Worm (Caenorhabditis elegans): ENCODE measurements around the gene sdz-36.

sdz-36 gene

DNA sequence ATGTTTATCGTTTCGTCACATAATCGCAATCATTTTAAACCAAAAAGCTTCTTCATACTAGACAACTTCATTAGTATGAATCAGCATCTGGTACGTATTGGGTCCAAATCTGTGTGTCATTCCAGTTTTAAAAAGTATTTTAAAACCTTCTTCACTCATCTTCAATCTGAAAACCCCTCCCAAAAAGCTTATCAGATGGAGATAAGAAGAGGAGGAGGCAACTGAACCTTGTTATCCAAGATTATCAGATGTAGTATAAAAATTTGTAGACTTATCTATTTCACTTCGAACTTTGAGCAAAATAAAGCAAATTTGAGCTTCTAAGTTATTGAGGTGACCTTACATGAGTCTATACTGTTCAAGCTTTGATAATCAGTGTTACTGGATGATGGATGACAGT lies 19.1 kb downstream of the sdz-36 start, which contains the start of gene nhr-38:
Gene nhr-38 (plus strand): TSS at position 301 of the 400 bp plus-strand sequence.
- TF ChIP-seq unc-62 (GFP tag; optimal IDR thresholded peaks at IDR 0.05): no peak

DNA sequence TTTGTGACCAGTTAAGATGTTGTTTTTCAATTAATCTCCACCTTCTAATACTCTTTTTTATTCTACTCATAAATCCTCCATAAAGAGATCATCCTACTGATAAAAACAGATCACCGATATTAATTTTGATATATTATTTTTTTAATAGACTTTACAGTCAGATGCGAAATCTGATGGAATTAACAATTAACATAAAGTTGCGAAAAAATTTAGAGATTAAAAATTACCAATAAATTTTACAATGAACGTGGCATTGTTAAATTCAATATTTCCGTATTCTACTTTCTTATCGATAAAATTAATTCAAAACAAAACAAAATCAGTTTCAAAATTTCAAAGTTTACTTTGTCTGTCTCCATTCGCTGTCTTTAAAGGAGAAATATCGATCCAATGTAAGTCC lies 22.0 kb downstream of the sdz-36 start, which contains the start of gene K01H12.4:
Gene K01H12.4 (plus strand): TSS at position 301 of the 400 bp plus-strand sequence.
- no peak for TF ChIP-seq unc-62 (GFP tag; optimal IDR thresholded peaks at IDR 0.05)

DNA sequence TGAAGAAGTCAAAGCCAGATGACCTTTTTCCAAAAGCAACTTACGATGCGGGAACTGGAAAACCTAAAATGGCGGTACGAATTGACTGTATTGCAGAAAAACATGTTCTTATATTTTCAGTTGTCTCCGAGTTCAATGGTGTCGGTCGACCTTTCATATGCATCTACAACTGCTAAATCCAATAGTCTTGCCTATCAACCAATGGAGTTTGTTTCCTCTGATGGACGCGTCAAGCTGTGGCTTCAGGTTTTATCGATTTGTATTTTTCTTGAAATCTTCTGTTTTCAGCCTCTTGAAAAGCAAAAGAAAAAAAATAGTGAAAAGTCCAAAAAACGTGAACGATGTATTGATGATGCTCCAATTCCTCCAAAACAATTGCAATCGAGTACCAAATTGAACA lies 23.5 kb downstream of the sdz-36 start:
- TF ChIP-seq unc-62 (GFP tag; optimal IDR thresholded peaks at IDR 0.05): no peak

DNA sequence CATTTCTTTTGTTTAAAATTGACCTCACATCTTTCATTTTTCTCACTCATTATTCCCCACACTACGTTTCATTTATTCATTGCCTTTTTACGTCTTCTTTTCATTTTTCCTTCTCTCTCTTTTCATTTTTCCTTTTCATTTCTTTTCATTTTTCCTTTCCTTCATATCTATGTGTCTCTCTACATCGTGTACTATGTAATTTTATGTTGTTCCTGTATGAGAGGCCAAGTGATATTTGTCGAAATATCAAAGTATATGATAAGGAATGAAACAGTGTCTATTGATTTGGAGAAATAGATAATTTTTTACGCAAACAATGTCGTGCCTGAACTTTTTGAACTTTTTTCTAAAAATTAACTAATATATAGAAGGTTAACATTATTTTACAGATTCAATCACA lies 25.7 kb downstream of the sdz-36 start:
- no peak for TF ChIP-seq unc-62 (GFP tag; optimal IDR thresholded peaks at IDR 0.05)

DNA sequence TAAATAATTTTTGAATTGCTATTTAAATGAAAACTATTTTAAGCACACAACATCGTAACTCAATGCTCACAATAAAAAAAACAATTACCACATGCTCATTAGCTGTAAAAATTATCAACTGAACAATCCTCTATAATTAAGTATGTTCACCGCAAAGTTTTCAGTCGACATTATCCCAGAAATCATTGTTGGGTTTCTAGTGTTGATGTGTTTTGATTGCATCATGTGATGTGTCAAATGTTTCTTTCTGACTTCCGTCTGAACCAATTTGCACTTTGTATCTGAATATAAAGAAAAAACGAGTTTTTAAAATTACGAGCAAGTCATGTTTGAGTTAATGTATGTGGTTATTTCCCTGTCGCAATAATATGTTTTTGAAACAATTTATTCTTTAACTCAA lies 27.1 kb downstream of the sdz-36 start:
- TF ChIP-seq unc-62 (GFP tag; optimal IDR thresholded peaks at IDR 0.05): no peak

DNA sequence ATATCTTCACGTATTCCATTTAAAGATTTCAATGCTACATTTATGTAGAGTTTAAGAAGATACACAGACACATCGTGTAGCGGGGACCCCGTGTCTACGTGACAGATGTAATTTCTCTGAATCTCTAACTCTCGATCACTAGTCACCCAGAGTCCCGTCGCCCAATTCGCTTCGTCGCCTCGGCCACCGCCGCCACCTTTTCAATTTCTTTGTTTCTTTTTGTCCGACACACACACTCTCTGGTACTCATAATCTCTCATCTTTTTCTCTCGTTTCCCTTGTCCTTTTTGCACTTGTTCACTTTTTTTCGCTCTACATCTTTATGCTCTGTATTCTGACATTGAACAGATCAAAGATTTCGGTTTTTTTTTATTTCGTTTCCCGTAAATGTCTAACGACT lies 27.7 kb downstream of the sdz-36 start:
- no peak for TF ChIP-seq unc-62 (GFP tag; optimal IDR thresholded peaks at IDR 0.05)

DNA sequence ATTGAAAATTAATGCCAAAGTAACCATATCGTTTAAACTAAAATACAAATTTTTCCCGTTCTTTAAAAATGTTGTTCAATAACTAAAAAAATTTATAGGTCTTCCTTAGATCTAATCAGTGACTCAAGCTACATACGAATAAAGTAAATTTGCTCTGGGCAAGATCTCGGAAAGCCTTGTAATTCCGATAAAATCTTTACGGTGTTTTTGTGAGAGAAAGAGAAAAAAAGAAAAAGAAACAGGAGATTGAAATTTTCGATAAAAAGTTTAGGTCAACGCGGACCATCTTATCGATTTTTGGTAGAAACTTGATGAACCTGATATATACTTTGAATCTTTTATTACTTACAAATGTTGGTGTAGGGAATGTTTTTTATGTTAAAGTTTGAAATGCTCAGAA lies 32.4 kb downstream of the sdz-36 start:
- TF ChIP-seq unc-62 (GFP tag; optimal IDR thresholded peaks at IDR 0.05): no peak

DNA sequence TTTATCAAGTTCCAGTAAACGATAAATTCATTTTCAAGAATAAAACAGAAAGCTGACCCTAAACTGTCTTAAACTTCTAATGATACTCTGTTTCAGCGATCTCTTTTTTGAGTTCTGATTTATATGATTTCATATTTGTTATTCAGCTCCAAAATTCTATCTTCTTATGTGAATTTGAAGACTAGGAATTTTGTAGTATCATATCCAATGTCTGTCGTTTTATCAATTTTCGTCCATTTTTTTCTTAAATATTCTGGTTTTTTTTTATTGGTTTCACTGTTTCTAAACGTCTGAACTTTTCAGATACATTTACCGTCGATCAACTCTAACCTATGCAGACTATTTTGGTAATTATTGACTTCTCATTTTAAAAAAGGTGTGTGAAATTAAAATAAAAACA lies 34.2 kb downstream of the sdz-36 start, which contains the start of the genes nhr-138 and C28D4.18:
Gene nhr-138 (plus strand): TSS at position 304 of the 400 bp plus-strand sequence.
Gene C28D4.18 (plus strand): TSS at position 333 of the 400 bp plus-strand sequence.
- no peak for TF ChIP-seq unc-62 (GFP tag; optimal IDR thresholded peaks at IDR 0.05)

DNA sequence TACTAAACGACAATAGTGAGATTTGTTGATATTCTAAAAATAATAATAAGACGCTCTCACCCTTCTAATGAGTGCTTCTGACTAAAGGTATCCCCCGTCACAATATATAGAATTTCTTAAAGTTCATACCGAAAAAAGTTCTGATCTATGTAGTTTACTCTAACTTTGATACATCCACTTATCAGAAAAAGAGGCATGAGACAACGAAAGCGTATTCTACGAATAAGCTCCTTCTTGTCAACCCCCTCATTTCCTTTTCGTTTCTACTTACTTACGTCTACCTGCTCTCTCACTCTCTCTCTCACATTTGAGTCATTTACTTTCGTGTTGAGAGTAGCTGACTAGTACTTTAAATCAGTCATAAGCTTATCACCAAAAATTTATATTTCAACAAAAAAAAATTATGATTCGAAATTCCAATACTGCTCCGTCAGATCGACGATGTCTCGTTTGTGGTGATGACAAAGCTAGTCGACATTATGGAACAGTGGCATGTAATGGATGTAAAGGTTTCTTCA lies 34.8 kb downstream of the sdz-36 start:
- TF ChIP-seq unc-62 (GFP tag; optimal IDR thresholded peaks at IDR 0.05): no peak

DNA sequence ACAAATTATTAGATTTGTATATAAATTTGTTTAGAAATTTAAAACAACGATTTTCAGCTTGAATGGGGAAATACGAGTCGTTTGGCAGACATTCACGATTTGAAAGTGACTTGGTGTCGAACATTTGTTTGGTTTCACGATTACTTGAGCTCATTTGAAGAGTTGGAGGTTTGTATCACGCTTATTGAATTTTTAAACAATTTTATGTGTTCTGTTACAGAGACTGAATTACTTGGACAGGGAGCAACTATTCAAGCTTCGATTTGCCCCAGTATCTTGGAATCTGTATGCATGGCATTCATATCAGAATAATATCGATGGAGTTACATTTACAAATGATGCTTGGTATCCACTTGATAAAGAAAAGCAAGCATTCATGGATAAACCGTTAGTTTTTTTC lies 36.5 kb downstream of the sdz-36 start:
- no peak for TF ChIP-seq unc-62 (GFP tag; optimal IDR thresholded peaks at IDR 0.05)

DNA sequence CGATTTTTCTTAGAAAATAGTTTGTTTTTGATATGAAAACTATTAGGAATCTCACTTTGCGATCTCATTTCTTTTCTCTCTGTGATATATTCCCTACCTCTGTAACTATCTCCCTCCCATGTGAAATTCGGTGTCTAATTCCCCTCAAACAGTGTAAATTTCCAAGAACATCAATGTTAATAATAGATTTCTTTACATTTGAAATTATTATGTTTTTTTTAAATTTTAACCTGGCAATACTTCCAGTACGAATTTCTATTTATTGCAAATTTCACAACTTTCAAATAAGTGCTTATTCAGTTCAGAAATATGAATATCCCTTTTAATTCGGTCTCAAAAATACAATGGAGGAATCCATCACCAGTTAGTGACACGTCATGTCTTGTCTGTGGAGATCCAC lies 37.6 kb downstream of the sdz-36 start, which contains the start of gene nhr-100:
Gene nhr-100 (plus strand): TSS at position 301 of the 400 bp plus-strand sequence.
- no peak for TF ChIP-seq unc-62 (GFP tag; optimal IDR thresholded peaks at IDR 0.05)

DNA sequence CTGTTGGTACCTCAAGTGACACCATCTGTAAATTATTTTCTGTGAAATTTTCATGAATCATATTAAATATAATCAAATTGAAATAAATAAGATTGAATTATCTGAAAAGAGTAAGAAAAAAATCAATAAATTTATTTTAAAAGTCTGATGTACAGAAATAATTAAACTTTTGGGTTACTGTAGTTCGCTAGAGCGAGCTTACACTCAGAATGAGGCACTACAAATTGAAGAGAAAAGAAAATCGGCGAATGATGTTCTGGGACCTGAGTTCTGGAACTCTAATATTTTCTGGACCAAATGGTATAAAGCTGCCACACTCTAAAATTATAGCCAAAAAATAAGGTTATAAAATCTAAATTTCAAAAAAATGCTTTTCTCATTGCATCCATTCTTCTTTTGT lies 43.2 kb downstream of the sdz-36 start:
- no peak for TF ChIP-seq unc-62 (GFP tag; optimal IDR thresholded peaks at IDR 0.05)

DNA sequence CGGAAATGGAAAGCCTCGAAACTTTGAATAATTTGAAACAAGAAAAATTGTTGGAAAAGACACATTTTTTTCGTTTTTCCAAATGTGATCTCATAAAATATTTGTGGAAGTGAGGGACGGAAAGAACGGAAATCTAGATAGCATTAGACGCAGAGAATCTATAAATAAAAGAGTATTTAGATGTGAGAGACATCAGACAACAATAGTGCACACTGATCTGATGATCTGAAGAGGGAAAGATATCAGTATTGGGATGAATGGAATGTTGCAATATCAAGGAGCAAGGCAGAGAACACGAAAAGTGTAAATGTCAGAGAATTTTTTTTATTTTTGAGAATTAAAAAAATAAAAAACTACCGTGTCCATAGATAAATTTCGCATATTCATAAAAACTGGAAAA lies 44.1 kb downstream of the sdz-36 start:
- TF ChIP-seq unc-62 (GFP tag; optimal IDR thresholded peaks at IDR 0.05): no peak

DNA sequence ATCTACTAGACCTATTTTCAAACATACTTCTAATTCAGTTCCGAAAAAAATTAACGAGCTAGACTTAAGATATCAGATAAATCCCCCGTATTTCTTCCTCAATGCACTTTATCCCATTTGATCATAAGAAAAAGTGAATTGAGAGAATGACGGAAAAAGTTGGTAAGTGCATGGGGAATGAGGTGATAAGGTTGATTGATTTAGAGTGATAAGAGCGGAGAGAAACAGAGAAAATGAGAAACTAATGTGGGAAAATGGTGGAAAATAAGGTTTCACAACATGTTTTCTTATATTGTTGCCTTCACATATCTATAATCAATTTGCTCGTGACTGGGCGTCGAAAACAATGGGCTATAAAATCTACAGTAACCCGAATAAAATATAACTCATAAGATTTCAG lies 45.0 kb downstream of the sdz-36 start:
- TF ChIP-seq unc-62 (GFP tag; optimal IDR thresholded peaks at IDR 0.05): no peak

DNA sequence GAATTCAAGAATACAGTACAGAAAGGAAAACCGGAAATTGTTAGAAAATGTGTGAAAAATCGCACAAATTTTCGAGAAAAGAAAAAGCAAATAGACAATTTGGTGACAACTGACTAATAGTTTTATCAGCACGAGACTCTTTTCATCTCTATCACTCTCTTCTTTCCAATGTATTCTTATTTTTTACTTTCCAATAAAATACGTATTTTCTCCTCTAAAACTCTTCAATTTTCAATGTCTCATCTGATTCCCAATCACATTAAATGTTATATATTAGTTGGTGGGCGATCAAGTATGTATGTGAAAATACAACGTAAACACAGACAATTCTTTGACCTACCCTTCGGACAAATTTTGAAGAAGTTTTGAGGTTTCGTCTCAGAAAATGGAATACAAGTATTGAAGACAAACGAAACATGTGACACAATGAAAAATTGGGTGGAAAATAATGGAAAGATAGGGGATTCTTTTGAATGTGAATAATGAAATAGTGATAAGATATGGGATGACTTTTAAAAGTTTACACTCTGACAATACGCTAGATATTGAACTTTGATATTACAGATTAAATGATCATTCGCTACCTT lies 46.6 kb downstream of the sdz-36 start, which contains the start of gene cka-1:
Gene cka-1 (minus strand): TSS at position 418 of the 587 bp plus-strand sequence.
- TF ChIP-seq unc-62 (GFP tag; optimal IDR thresholded peaks at IDR 0.05): no peak

DNA sequence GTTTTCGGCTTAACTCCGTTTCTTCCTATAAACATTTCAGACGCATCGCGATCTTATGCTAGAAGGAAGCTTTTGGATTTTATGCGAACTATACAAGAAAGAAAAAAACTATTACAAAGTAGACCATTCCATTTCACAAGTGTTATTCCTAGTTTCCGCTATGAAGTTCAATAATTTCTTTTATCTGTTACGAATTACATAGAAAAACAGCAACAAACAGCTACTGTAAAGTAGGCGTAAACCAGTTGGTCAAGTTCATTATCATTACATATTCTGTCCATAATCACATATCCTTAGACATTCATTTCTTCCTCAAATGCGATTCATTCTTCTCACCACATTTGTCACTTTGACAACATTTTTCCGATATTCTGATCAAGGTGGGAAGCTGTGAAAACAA lies 47.5 kb downstream of the sdz-36 start, which contains the start of gene C28D4.10:
Gene C28D4.10 (plus strand): TSS at position 301 of the 400 bp plus-strand sequence.
- TF ChIP-seq unc-62 (GFP tag; optimal IDR thresholded peaks at IDR 0.05): no peak

DNA sequence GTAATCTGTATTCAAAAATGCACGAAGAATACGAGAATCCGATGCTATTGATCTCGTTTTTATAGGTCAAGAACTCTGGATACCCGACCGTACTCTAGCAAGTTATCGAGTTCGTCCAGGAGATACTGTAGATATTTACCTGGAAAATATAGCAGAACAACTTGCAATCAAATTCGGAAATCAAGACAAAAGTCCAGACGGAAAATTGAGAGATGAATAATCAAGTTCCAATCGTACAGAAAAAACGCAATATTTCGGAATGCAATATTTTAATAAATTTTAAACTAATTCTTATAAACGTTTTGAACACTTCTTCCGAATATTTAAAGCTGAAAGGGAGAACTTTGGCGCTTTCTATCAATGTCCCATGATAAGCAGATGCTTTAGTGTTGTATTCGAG lies 48.3 kb downstream of the sdz-36 start:
- no peak for TF ChIP-seq unc-62 (GFP tag; optimal IDR thresholded peaks at IDR 0.05)

Data from whole organism, dauer.